Worm (Caenorhabditis elegans) whole organism, L4 larva: ENCODE results near the gene C46C11.4.

Experiments
- pqm-1 ChIP-seq: sonication (generic microtip); optimal IDR thresholded peaks from 2 replicates; lab custom pipeline; 2017; ENCODE audit warnings: missing biosample characterization, missing genetic modification characterization
- vab-7 ChIP-seq: fragments of 200-800 bp; sonication (Bioruptor generic); IDR thresholded peaks from 2 replicates; pipeline ENCODE4 v1.3.6; 2022; ENCODE audit warnings: missing genetic modification reagents, missing genetic modification characterization, missing compliant biosample characterization

DNA sequence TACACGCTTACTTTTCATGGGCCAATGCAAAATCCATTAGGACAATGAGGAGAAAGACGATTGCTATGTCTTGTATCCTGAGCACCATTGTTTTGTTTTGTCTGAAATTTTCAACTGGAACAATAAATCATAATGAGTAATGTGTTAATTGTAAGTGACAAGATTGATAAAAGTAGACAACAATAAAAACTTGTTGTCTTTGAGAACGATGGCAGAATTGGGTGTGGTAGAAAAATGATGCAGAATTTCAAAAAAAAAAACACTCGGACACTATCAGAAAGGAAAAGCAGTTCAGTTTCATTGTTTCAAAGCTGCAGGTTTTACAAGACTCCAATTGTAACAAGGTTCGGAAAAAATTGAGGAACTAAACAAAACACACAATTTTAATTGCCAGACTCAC, 35.6 kb upstream of the C46C11.4 start, which contains the start of gene K02G10.15:
- TF ChIP-seq vab-7 (GFP tag; lab: Robert Waterston, UW) (no peak), pqm-1 (tag; lab: Kevin White, UChicago) (no peak)
